Worm (Caenorhabditis elegans) whole organism, mixed stage, embryonic: ENCODE data around the gene aqp-10.

Experiments used
- M03D4.4 ChIP-seq: sonication (generic microtip); optimal IDR thresholded peaks from 2 replicates; lab custom pipeline; 2017; ENCODE audit warnings: mild to moderate bottlenecking, missing genetic modification characterization, missing compliant biosample characterization
- bed-3 ChIP-seq: fragments of 200-800 bp; sonication (Bioruptor generic); optimal IDR thresholded peaks from 3 replicates; lab custom pipeline; 2018; ENCODE audit warnings: mild to moderate bottlenecking, missing genetic modification characterization, moderate library complexity, missing compliant biosample characterization
- blmp-1 ChIP-seq: fragments of 150-350 bp; optimal IDR thresholded peaks from 2 replicates; lab custom pipeline; 2014; ENCODE audit warnings: missing biosample characterization, missing genetic modification characterization
- ceh-39 ChIP-seq: fragments of 150-350 bp; optimal IDR thresholded peaks from 2 replicates; lab custom pipeline; 2014; ENCODE audit warnings: missing biosample characterization, missing genetic modification characterization
- ceh-43 ChIP-seq: fragments of 200-800 bp; sonication (Bioruptor generic); optimal IDR thresholded peaks from 2 replicates; lab custom pipeline; 2018; ENCODE audit warnings: mild to moderate bottlenecking, missing genetic modification characterization, moderate library complexity, missing compliant biosample characterization
- ceh-83 ChIP-seq: fragments of 200-800 bp; sonication (Bioruptor generic); optimal IDR thresholded peaks from 2 replicates; lab custom pipeline; 2018; ENCODE audit warnings: mild to moderate bottlenecking, missing genetic modification characterization, missing compliant biosample characterization
- ces-1 ChIP-seq: fragments of 150-350 bp; optimal IDR thresholded peaks from 2 replicates; lab custom pipeline; 2014; ENCODE audit warnings: missing biosample characterization, missing genetic modification reagents, missing genetic modification characterization
- cnd-1 ChIP-seq: fragments of 200-800 bp; sonication (Bioruptor generic); optimal IDR thresholded peaks from 2 replicates; lab custom pipeline; 2018; ENCODE audit warnings: mild to moderate bottlenecking, missing genetic modification characterization, missing compliant biosample characterization
- drap-1 ChIP-seq: fragments of 200-800 bp; sonication (Bioruptor generic); optimal IDR thresholded peaks from 3 replicates; lab custom pipeline; 2018; ENCODE audit warnings: mild to moderate bottlenecking, missing genetic modification characterization, missing compliant biosample characterization
- elt-1 ChIP-seq: sonication (generic microtip); optimal IDR thresholded peaks from 2 replicates; lab custom pipeline; 2017; ENCODE audit warnings: missing genetic modification characterization, mild to moderate bottlenecking, missing compliant biosample characterization, antibody characterized with exemption, moderate library complexity, borderline replicate concordance; ENCODE audit not compliant: insufficient read depth
- elt-3 ChIP-seq: fragments of 150-350 bp; optimal IDR thresholded peaks from 2 replicates; lab custom pipeline; 2014; ENCODE audit warnings: missing biosample characterization, missing genetic modification characterization
- flh-1 ChIP-seq: fragments of 200-800 bp; sonication (Bioruptor generic); optimal IDR thresholded peaks from 2 replicates; lab custom pipeline; 2018; ENCODE audit warnings: mild to moderate bottlenecking, missing genetic modification characterization, moderate library complexity, missing compliant biosample characterization
- ham-2 ChIP-seq: fragments of 200-800 bp; sonication (Bioruptor generic); optimal IDR thresholded peaks from 2 replicates; lab custom pipeline; 2018; ENCODE audit warnings: mild to moderate bottlenecking, missing genetic modification characterization, missing compliant biosample characterization
- hlh-1 ChIP-seq: fragments of 150-350 bp; optimal IDR thresholded peaks from 2 replicates; lab custom pipeline; 2014; ENCODE audit warnings: missing biosample characterization, missing genetic modification reagents, missing genetic modification characterization
- lin-13 ChIP-seq: fragments of 150-350 bp; optimal IDR thresholded peaks from 2 replicates; lab custom pipeline; 2014; ENCODE audit warnings: missing biosample characterization, missing genetic modification characterization
- lin-32 ChIP-seq: fragments of 200-800 bp; sonication (Bioruptor generic); optimal IDR thresholded peaks from 2 replicates; lab custom pipeline; 2018; ENCODE audit warnings: mild to moderate bottlenecking, missing genetic modification characterization, missing compliant biosample characterization
- lsy-2 ChIP-seq: fragments of 150-350 bp; optimal IDR thresholded peaks from 2 replicates; lab custom pipeline; 2014; ENCODE audit warnings: missing biosample characterization, missing genetic modification characterization
- mab-5 ChIP-seq: fragments of 150-350 bp; optimal IDR thresholded peaks from 2 replicates; lab custom pipeline; 2014; ENCODE audit warnings: missing biosample characterization, missing genetic modification characterization
- mep-1 ChIP-seq: fragments of 150-350 bp; optimal IDR thresholded peaks from 2 replicates; lab custom pipeline; 2017; ENCODE audit warnings: missing biosample characterization, missing genetic modification reagents, missing genetic modification characterization, inconsistent platforms
- mls-2 ChIP-seq: sonication (generic microtip); optimal IDR thresholded peaks from 2 replicates; lab custom pipeline; 2016; ENCODE audit warnings: mild to moderate bottlenecking, missing genetic modification characterization, moderate library complexity, missing compliant biosample characterization
- nhr-12 ChIP-seq: fragments of 150-350 bp; optimal IDR thresholded peaks from 2 replicates; lab custom pipeline; 2014; ENCODE audit warnings: missing biosample characterization, missing genetic modification characterization
- nhr-2 ChIP-seq: fragments of 150-350 bp; optimal IDR thresholded peaks from 2 replicates; lab custom pipeline; 2014; ENCODE audit warnings: missing biosample characterization, missing genetic modification characterization
- nhr-237 ChIP-seq: fragments of 150-350 bp; optimal IDR thresholded peaks from 2 replicates; lab custom pipeline; 2014; ENCODE audit warnings: missing biosample characterization, missing genetic modification characterization
- nhr-28 ChIP-seq: fragments of 150-350 bp; optimal IDR thresholded peaks from 2 replicates; lab custom pipeline; 2014; ENCODE audit warnings: missing biosample characterization, missing genetic modification characterization
- nhr-76 ChIP-seq: sonication (generic microtip); optimal IDR thresholded peaks from 2 replicates; lab custom pipeline; 2017; ENCODE audit warnings: missing biosample characterization, missing genetic modification characterization
- pha-4 ChIP-seq: fragments of 150-350 bp; optimal IDR thresholded peaks from 2 replicates; lab custom pipeline; 2018; ENCODE audit warnings: missing biosample characterization, missing genetic modification reagents, missing genetic modification characterization
- sem-2 ChIP-seq: fragments of 200-800 bp; sonication (Bioruptor generic); optimal IDR thresholded peaks from 2 replicates; lab custom pipeline; 2018; ENCODE audit warnings: mild to moderate bottlenecking, missing genetic modification characterization, missing compliant biosample characterization
- snpc-4 ChIP-seq: fragments of 150-350 bp; optimal IDR thresholded peaks from 2 replicates; lab custom pipeline; 2014; ENCODE audit warnings: missing biosample characterization, missing genetic modification characterization
- sptf-1 ChIP-seq: sonication (generic microtip); optimal IDR thresholded peaks from 2 replicates; lab custom pipeline; 2017; ENCODE audit warnings: mild to moderate bottlenecking, missing genetic modification characterization, moderate library complexity, missing compliant biosample characterization
- tbx-8 ChIP-seq: fragments of 200-800 bp; sonication (Bioruptor generic); optimal IDR thresholded peaks from 2 replicates; lab custom pipeline; 2018; ENCODE audit warnings: mild to moderate bottlenecking, missing genetic modification characterization, moderate library complexity, missing compliant biosample characterization
- unc-120 ChIP-seq: sonication (generic microtip); optimal IDR thresholded peaks from 2 replicates; lab custom pipeline; 2017; ENCODE audit warnings: missing genetic modification characterization, missing compliant biosample characterization; ENCODE audit not compliant: poor library complexity, severe bottlenecking
- unc-39 ChIP-seq: fragments of 150-350 bp; optimal IDR thresholded peaks from 2 replicates; lab custom pipeline; 2014; ENCODE audit warnings: missing biosample characterization, missing genetic modification characterization
- unc-62 ChIP-seq: fragments of 150-350 bp; optimal IDR thresholded peaks from 2 replicates; lab custom pipeline; 2014; ENCODE audit warnings: missing biosample characterization, missing genetic modification reagents, missing genetic modification characterization
- zip-8 ChIP-seq: fragments of 150-350 bp; optimal IDR thresholded peaks from 2 replicates; lab custom pipeline; 2014; ENCODE audit warnings: missing biosample characterization, missing genetic modification characterization
- ztf-11 ChIP-seq: fragments of 150-350 bp; optimal IDR thresholded peaks from 2 replicates; lab custom pipeline; 2014; ENCODE audit warnings: missing biosample characterization, missing genetic modification characterization

aqp-10 gene

DNA sequence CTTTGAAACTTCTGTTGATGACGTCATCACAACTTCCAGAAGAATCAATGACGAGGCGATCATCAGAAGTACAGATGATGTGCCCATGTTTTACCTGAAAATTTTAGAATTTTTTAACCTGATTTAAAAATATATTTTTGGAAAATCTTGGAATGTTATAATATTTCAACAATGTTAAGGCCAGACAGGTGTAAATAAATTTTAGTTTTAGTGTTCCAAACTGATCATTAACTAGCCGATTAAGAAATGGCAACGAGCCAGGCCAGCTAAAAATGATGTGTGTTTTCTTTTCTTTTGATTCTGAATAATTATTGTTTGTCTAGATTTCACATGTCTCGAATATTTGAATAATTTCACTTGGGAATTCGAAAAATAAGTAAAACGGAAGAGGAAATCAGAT, 6.1 kb upstream of the aqp-10 start, which contains the start of gene T10B9.9:
TSS of gene T10B9.9 (minus strand) at position 101 of the 400 bp plus-strand sequence.
- TF ChIP-seq ham-2 (no peak), ceh-43 (GFP tag; lab: Kevin White, UChicago) (no peak), zip-8 (peak; percentile 59), ztf-11 (tag; lab: Kevin White, UChicago) (no peak), nhr-12 (no peak)
- TF ChIP-seq, all 35 proteins: peak for 1

DNA sequence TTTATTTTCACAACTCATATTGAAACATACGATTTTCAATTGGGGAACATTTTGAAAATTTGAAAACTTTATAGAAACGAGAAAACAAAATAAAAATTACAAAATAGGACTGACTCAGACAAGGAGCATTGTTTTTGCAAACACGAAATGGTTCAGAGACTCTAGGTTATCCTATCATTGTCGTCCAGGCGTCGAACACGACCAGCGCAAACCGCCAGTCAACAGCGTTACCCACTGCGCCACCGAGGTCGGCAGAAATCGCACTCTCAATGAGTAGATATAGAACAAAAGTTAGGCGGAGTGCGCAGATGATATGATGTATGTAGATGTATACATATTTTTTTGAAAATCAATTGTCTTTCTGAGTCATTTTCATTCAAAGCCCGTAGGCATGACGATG, 5.0 kb upstream of the aqp-10 start:
- TF ChIP-seq cnd-1 (peak; percentile 90), ces-1 (GFP tag; lab: Kevin White, UChicago) (no peak), ceh-43 (GFP tag; lab: Kevin White, UChicago) (peak; percentile 73), mab-5 (tag; lab: Kevin White, UChicago) (no peak), M03D4.4 (peak; percentile 89), nhr-237 (peak; percentile 1), elt-1 (peak; percentile 69), ceh-39 (no peak), snpc-4 (tag; lab: Kevin White, UChicago) (no peak), sem-2 (GFP tag; lab: Kevin White, UChicago) (peak; percentile 85), drap-1 (GFP tag; lab: Kevin White, UChicago) (peak; percentile 89), ceh-83 (GFP tag; lab: Kevin White, UChicago) (peak; percentile 86), blmp-1 (no peak), lin-32 (peak; percentile 79), mep-1 (tag; lab: Kevin White, UChicago) (no peak), nhr-2 (tag; lab: Kevin White, UChicago) (no peak), nhr-12 (no peak), nhr-28 (tag; lab: Kevin White, UChicago) (no peak), tbx-8 (peak; percentile 71), nhr-76 (no peak), lsy-2 (tag; lab: Kevin White, UChicago) (no peak), ztf-11 (tag; lab: Kevin White, UChicago) (peak; percentile 73), mls-2 (peak; percentile 88), ham-2 (peak; percentile 68), zip-8 (no peak), bed-3 (GFP tag; lab: Kevin White, UChicago) (peak; percentile 76), unc-120 (tag; lab: Kevin White, UChicago) (peak; percentile 58), elt-3 (no peak), unc-62 (GFP tag; lab: Kevin White, UChicago) (no peak), unc-39 (tag; lab: Kevin White, UChicago) (no peak), flh-1 (GFP tag; lab: Kevin White, UChicago) (peak; percentile 70), pha-4 (tag; lab: Kevin White, UChicago) (peak; percentile 78), hlh-1 (tag; lab: Kevin White, UChicago) (peak; percentile 79), sptf-1 (peak; percentile 93), lin-13 (tag; lab: Kevin White, UChicago) (peak; percentile 40)

DNA sequence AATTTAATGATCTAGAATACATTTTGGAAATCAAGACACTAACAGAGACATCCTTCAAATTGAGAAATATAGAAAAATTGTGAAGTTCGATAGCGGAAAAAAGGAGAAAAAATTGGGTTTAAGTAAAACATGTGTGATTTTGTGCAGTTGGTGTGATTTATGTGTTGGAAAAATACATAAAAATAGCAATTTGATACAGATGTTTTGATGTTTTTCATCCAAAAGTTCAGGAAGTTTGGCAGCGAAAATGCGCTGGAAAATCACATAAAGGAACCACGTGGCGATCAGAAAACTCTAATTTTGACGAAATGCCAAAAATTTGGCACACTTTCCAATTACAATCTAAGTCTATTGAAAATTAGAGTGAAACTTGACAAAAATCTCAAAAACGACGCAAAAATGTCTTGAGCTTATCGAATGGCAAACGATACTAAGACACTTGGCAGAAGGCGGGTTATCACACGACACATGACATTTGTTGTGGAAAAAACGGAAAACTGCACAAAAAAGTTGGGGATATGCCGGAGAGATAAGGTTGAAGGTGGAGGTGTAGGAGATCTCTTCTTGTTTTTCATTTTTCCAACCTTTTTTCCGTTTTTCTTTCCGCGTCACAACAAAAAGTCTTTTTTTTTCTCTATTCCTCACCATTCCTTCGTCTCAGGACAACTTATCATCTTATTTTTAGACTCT, 4.4 kb upstream of the aqp-10 start, which contains the start of gene ZK1321.4:
TSS of gene ZK1321.4 (minus strand) at position 51 of the 690 bp plus-strand sequence.
- TF ChIP-seq blmp-1 (no peak), hlh-1 (tag; lab: Kevin White, UChicago) (peak; percentile 19)
- TF ChIP-seq, all 35 proteins: peak for 1

DNA sequence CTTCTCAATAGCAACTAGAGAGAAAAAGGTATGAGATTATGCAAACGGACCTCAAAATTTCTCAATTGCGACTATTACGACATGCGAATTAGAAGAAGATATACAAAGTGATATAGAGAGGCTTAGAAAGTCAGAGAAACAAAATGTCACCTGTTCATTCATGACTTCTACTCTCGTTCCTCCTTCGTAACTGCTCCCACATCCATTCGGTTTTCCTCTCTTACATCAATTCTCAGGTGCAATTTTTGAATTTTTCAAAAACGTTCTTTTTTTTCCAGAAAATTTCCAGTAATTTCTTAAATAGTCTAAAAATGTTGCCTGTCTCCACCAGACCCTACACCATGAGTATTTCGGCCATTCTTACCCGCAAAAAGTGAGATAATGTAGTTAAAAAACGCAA, 5.0 kb downstream of the aqp-10 start:
- peak; percentile 69 for TF ChIP-seq hlh-1 (tag; lab: Kevin White, UChicago)
- TF ChIP-seq ham-2, result no peak
- no peak for TF ChIP-seq mep-1 (tag; lab: Kevin White, UChicago)
- TF ChIP-seq snpc-4 (tag; lab: Kevin White, UChicago), result no peak
- TF ChIP-seq blmp-1, result no peak
- TF ChIP-seq cnd-1, result no peak
- TF ChIP-seq unc-120 (tag; lab: Kevin White, UChicago), result peak; percentile 38
- TF ChIP-seq tbx-8, result no peak
- TF ChIP-seq, all 35 proteins: peak for 2
